Fruit fly (Drosophila melanogaster) whole organism, embryonic: ENCODE measurements around the gene CG34425.
A peak's percentile ranks its signal among the peaks of the same experiment; 100 is the strongest.

Experiments
- Abd-B ChIP-seq: fragments of 200-800 bp; sonication (Bioruptor generic); optimal IDR thresholded peaks from 2 replicates; lab custom pipeline; 2018; ENCODE audit warnings: missing biosample characterization, mild to moderate bottlenecking, missing genetic modification characterization, moderate library complexity
- Aef1 ChIP-seq: fragments of 200-800 bp; sonication (Bioruptor generic); IDR thresholded peaks from 3 replicates; pipeline ENCODE4 v1.3.6; 2022; ENCODE audit warnings: missing biosample characterization, missing genetic modification characterization
- Atf6 ChIP-seq: fragments of 200-800 bp; sonication (Bioruptor generic); IDR thresholded peaks from 2 replicates; pipeline ENCODE4 v1.3.6; 2022; ENCODE audit warnings: missing biosample characterization, missing genetic modification characterization
- CG10321 ChIP-seq: fragments of 200-800 bp; sonication (Bioruptor generic); IDR thresholded peaks from 2 replicates; pipeline ENCODE4 v1.3.6; 2022; ENCODE audit warnings: missing biosample characterization, missing genetic modification characterization
- CG10366 ChIP-seq: fragments of 200-800 bp; sonication (Bioruptor generic); IDR thresholded peaks from 2 replicates; pipeline ENCODE4 v1.3.6; 2022; ENCODE audit warnings: missing biosample characterization, missing genetic modification characterization
- CG10462 ChIP-seq: fragments of 200-800 bp; sonication (Bioruptor generic); optimal IDR thresholded peaks from 2 replicates; lab custom pipeline; 2016; ENCODE audit warnings: missing biosample characterization, missing genetic modification characterization
- CG10979 ChIP-seq: fragments of 200-800 bp; sonication (Bioruptor generic); optimal IDR thresholded peaks from 2 replicates; lab custom pipeline; 2018; ENCODE audit warnings: missing biosample characterization, mild to moderate bottlenecking, missing genetic modification characterization, moderate library complexity
- CG12219 ChIP-seq: fragments of 200-800 bp; sonication (Bioruptor generic); optimal IDR thresholded peaks from 3 replicates; lab custom pipeline; 2018; ENCODE audit warnings: missing biosample characterization, mild to moderate bottlenecking, missing genetic modification characterization
- CG13424 ChIP-seq: fragments of 200-800 bp; sonication (Bioruptor generic); optimal IDR thresholded peaks from 2 replicates; lab custom pipeline; 2019; ENCODE audit warnings: missing biosample characterization, mild to moderate bottlenecking, missing genetic modification characterization, moderate library complexity
- CG14441 ChIP-seq: fragments of 200-800 bp; sonication (Bioruptor generic); IDR thresholded peaks from 2 replicates; pipeline ENCODE4 v1.3.6; 2022; ENCODE audit warnings: missing biosample characterization, missing genetic modification characterization
- CG14710 ChIP-seq: fragments of 200-800 bp; sonication (Bioruptor generic); optimal IDR thresholded peaks from 3 replicates; lab custom pipeline; 2019; ENCODE audit warnings: missing biosample characterization, mild to moderate bottlenecking, missing genetic modification characterization, moderate library complexity
- CG15011 ChIP-seq: fragments of 200-800 bp; sonication (Bioruptor generic); optimal IDR thresholded peaks from 3 replicates; lab custom pipeline; 2018; ENCODE audit warnings: missing biosample characterization, mild to moderate bottlenecking, missing genetic modification characterization
- CG15514 ChIP-seq: fragments of 200-800 bp; sonication (Bioruptor generic); optimal IDR thresholded peaks from 3 replicates; lab custom pipeline; 2017; ENCODE audit warnings: missing biosample characterization, missing genetic modification characterization, mild to moderate bottlenecking, moderate library complexity, missing genetic modification reagents
- CG30403 ChIP-seq: fragments of 200-800 bp; sonication (Bioruptor generic); optimal IDR thresholded peaks from 3 replicates; lab custom pipeline; 2016; ENCODE audit warnings: missing biosample characterization, missing genetic modification characterization
- CG31224 ChIP-seq: fragments of 200-800 bp; sonication (Bioruptor generic); IDR thresholded peaks from 2 replicates; pipeline ENCODE4 v1.3.6; 2022; ENCODE audit warnings: missing biosample characterization, missing genetic modification characterization
- CG31365 ChIP-seq: fragments of 200-800 bp; sonication (Bioruptor generic); optimal IDR thresholded peaks from 2 replicates; lab custom pipeline; 2018; ENCODE audit warnings: missing biosample characterization, mild to moderate bottlenecking, missing genetic modification characterization
- CG4424 ChIP-seq: fragments of 200-800 bp; sonication (Bioruptor generic); optimal IDR thresholded peaks from 3 replicates; lab custom pipeline; 2016; ENCODE audit warnings: missing biosample characterization, missing genetic modification characterization
- CG6791 ChIP-seq: fragments of 200-800 bp; sonication (Bioruptor generic); IDR thresholded peaks from 3 replicates; pipeline ENCODE4 v1.3.6; 2022; ENCODE audit warnings: missing biosample characterization, missing genetic modification characterization; ENCODE audit not compliant: partially characterized antibody
- CG7357 ChIP-seq: fragments of 200-800 bp; sonication (Bioruptor generic); IDR thresholded peaks from 3 replicates; pipeline ENCODE4 v1.3.6; 2022; ENCODE audit warnings: missing biosample characterization, missing genetic modification characterization
- CG7963 ChIP-seq: fragments of 200-800 bp; sonication (Bioruptor generic); IDR thresholded peaks from 3 replicates; pipeline ENCODE4 v1.3.6; 2022; ENCODE audit warnings: missing biosample characterization, missing genetic modification characterization; ENCODE audit not compliant: partially characterized antibody
- CG8281 ChIP-seq: fragments of 200-800 bp; sonication (Bioruptor generic); optimal IDR thresholded peaks from 2 replicates; lab custom pipeline; 2018; ENCODE audit warnings: missing biosample characterization, mild to moderate bottlenecking, missing genetic modification characterization, moderate library complexity
- CG9215 ChIP-seq: fragments of 200-800 bp; sonication (Bioruptor generic); IDR thresholded peaks from 2 replicates; pipeline ENCODE4 v1.3.6; 2022; ENCODE audit warnings: missing biosample characterization, missing genetic modification characterization
- Fer3 ChIP-seq: fragments of 200-800 bp; sonication (Bioruptor generic); optimal IDR thresholded peaks from 2 replicates; lab custom pipeline; 2018; ENCODE audit warnings: missing biosample characterization, mild to moderate bottlenecking, missing genetic modification characterization, moderate library complexity
- Sin3A ChIP-seq: fragments of >200 bp; optimal IDR thresholded peaks from 2 replicates; lab custom pipeline; 2018
- Sox100B ChIP-seq: fragments of 200-800 bp; sonication (Bioruptor generic); optimal IDR thresholded peaks from 3 replicates; lab custom pipeline; 2018; ENCODE audit warnings: missing biosample characterization, mild to moderate bottlenecking, missing genetic modification characterization
- Trl ChIP-seq, 3 experiments: fragments of >200 bp in 2 of 3; fragments of 200-800 bp in 1 of 3; sonication (Bioruptor generic) in 1 of 3; optimal IDR thresholded peaks; 2 replicates in 1 of 3; 3 replicates in 2 of 3; lab custom pipeline; 2016 to 2017; ENCODE audit warnings: missing biosample characterization in 1 of 3, missing genetic modification characterization in 1 of 3
- ara ChIP-seq: fragments of 200-800 bp; sonication (Bioruptor generic); IDR thresholded peaks from 2 replicates; pipeline ENCODE4 v1.3.6; 2022; ENCODE audit warnings: missing biosample characterization, missing genetic modification characterization
- az2 ChIP-seq: fragments of 200-800 bp; sonication (Bioruptor generic); optimal IDR thresholded peaks from 3 replicates; lab custom pipeline; 2016; ENCODE audit warnings: missing biosample characterization, missing genetic modification characterization
- bbx ChIP-seq: fragments of 200-800 bp; sonication (Bioruptor generic); IDR thresholded peaks from 2 replicates; pipeline ENCODE4 v1.3.6; 2022; ENCODE audit warnings: missing biosample characterization, missing genetic modification characterization; ENCODE audit not compliant: partially characterized antibody
- bsh ChIP-seq, 2 experiments: fragments of 200-800 bp; sonication (Bioruptor generic); optimal IDR thresholded peaks; 2 replicates each; lab custom pipeline; 2017 to 2018; ENCODE audit warnings: mild to moderate bottlenecking in 2 of 2, missing biosample characterization in 2 of 2, missing genetic modification characterization in 2 of 2, moderate library complexity in 1 of 2
- croc ChIP-seq: fragments of 200-800 bp; sonication (Bioruptor generic); conservative IDR thresholded peaks from 3 replicates; pipeline ENCODE4 v1.3.6; 2022; ENCODE audit warnings: missing biosample characterization, missing genetic modification characterization
- crp ChIP-seq, 2 experiments: fragments of 200-800 bp; sonication (Bioruptor generic); optimal IDR thresholded peaks; 2 replicates in 1 of 2; 3 replicates in 1 of 2; lab custom pipeline; 2017; ENCODE audit warnings: missing biosample characterization in 2 of 2, missing genetic modification characterization in 2 of 2, mild to moderate bottlenecking in 1 of 2, moderate library complexity in 1 of 2
- esg ChIP-seq: fragments of 200-800 bp; sonication (Bioruptor generic); conservative IDR thresholded peaks from 2 replicates; pipeline ENCODE4 v1.3.6; 2022; ENCODE audit warnings: missing biosample characterization, missing genetic modification characterization
- fd96Cb ChIP-seq: fragments of 200-800 bp; sonication (Bioruptor generic); optimal IDR thresholded peaks from 2 replicates; lab custom pipeline; 2018; ENCODE audit warnings: missing biosample characterization, mild to moderate bottlenecking, missing genetic modification characterization, moderate library complexity
- ftz-f1 ChIP-seq: fragments of 200-800 bp; sonication (Bioruptor generic); optimal IDR thresholded peaks from 2 replicates; lab custom pipeline; 2016; ENCODE audit warnings: missing biosample characterization, missing genetic modification characterization
- fu2 ChIP-seq: fragments of 200-800 bp; sonication (Bioruptor generic); optimal IDR thresholded peaks from 2 replicates; lab custom pipeline; 2016; ENCODE audit warnings: missing biosample characterization, missing genetic modification characterization
- jing ChIP-seq: fragments of 200-800 bp; sonication (Bioruptor generic); optimal IDR thresholded peaks from 2 replicates; lab custom pipeline; 2018; ENCODE audit warnings: missing biosample characterization, mild to moderate bottlenecking, missing genetic modification characterization
- knrl ChIP-seq: fragments of 200-800 bp; sonication (Bioruptor generic); IDR thresholded peaks from 3 replicates; pipeline ENCODE4 v1.3.6; 2022; ENCODE audit warnings: missing biosample characterization, missing genetic modification characterization; ENCODE audit not compliant: partially characterized antibody
- mld ChIP-seq: fragments of 200-800 bp; sonication (Bioruptor generic); IDR thresholded peaks from 3 replicates; pipeline ENCODE4 v1.3.6; 2022; ENCODE audit warnings: missing biosample characterization, missing genetic modification characterization; ENCODE audit not compliant: partially characterized antibody
- p53 ChIP-seq: fragments of 200-800 bp; sonication (Bioruptor generic); optimal IDR thresholded peaks from 2 replicates; lab custom pipeline; 2016; ENCODE audit warnings: missing biosample characterization, missing genetic modification characterization
- pb ChIP-seq: fragments of 200-800 bp; sonication (Bioruptor generic); optimal IDR thresholded peaks from 3 replicates; lab custom pipeline; 2016; ENCODE audit warnings: missing biosample characterization, missing genetic modification characterization
- prd ChIP-seq, 3 experiments: fragments of >200 bp in 2 of 3; fragments of 200-800 bp in 1 of 3; sonication (Bioruptor generic) in 1 of 3; optimal IDR thresholded peaks in 2 of 3; IDR thresholded peaks in 1 of 3; 2 replicates in 2 of 3; 3 replicates in 1 of 3; pipeline versions ENCODE4 v1.3.6 to Lab custom; 2017 to 2022; ENCODE audit warnings: missing biosample characterization in 1 of 3, missing genetic modification characterization in 1 of 3
- sd ChIP-seq: fragments of 200-800 bp; sonication (Bioruptor generic); optimal IDR thresholded peaks from 3 replicates; lab custom pipeline; 2018; ENCODE audit warnings: missing biosample characterization, mild to moderate bottlenecking, missing genetic modification characterization, moderate library complexity
- sr ChIP-seq: fragments of 200-800 bp; sonication (Bioruptor generic); IDR thresholded peaks from 3 replicates; pipeline ENCODE4 v1.3.6; 2022; ENCODE audit warnings: missing biosample characterization, missing genetic modification characterization
- wdn ChIP-seq: fragments of 200-800 bp; sonication (Bioruptor generic); IDR thresholded peaks from 2 replicates; pipeline ENCODE4 v1.3.6; 2022; ENCODE audit warnings: missing biosample characterization, missing genetic modification characterization
- wor ChIP-seq: fragments of 200-800 bp; sonication (Bioruptor generic); IDR thresholded peaks from 2 replicates; pipeline ENCODE4 v1.3.6; 2022; ENCODE audit warnings: missing biosample characterization, missing genetic modification characterization

The CG34425 gene

DNA sequence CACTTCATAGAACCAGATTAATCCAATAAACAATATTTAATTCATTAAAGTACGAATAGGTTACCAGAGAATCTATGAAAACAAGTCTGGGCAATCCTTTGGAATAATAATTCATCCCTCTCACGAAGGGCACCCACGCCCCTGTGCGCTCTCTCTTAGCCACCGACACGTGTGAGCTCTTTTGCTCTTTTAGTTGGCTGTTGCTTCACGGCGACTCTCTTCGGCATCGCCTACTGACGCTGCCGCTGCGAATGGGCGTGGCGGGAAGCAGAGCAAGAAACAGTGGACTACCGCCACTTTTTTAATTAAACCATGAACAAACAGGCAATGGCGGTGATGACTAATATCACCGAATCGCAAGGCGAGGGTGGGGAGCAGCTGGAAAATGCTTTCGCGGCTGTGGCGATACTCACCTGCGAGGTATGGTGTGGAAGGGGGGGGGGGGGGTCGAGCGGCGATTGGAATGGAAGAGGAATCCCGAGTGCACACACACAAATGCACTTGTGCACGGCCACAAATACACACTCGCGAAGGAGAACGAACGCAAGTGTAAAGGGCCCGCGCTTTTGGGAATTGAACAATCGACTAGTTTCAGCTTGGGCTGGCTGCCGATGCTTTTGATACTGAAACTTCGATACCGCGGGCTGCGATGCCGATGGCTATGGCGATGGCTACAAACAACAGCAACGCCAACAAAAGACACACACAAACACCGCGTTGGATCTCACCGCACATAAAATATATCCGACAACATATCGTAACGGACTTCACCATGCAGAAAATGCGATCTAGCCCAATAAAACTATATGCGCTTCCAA is 27.7 kb downstream of the CG34425 start (continued):
- TF ChIP-seq jing (GFP tag; lab: Kevin White, UChicago) (peak; percentile 62), Trl (optimal IDR thresholded peaks at IDR 0.05; lab: Kevin White, UChicago) (peak; percentile 80 to 94), Trl (GFP tag; optimal IDR thresholded peaks at IDR 0.05; lab: Kevin White, UChicago) (peak; percentile 92), bsh (GFP tag; optimal IDR thresholded peaks at IDR 0.05; lab: Kevin White, UChicago) (peak; percentile 37 to 88), ara (GFP tag; lab: Robert Waterston, UW) (peak; percentile 77), az2 (GFP tag; lab: Kevin White, UChicago) (peak; percentile 91), ftz-f1 (GFP tag; lab: Kevin White, UChicago) (peak; percentile 60), sd (tag; lab: Kevin White, UChicago) (peak; percentile 78), CG14710 (tag; lab: Kevin White, UChicago) (peak; percentile 60), CG13424 (tag; lab: Kevin White, UChicago) (peak; percentile 83), CG10321 (GFP tag; lab: Robert Waterston, UW) (no peak), sr (peak; percentile 75; the same call in 2 of the 3 replicates), pb (peak; percentile 81), CG4424 (peak; percentile 90), CG15514 (peak; percentile 77), CG9215 (GFP tag; lab: Robert Waterston, UW) (peak; percentile 64), Fer3 (peak; percentile 82), wor (GFP tag; lab: Robert Waterston, UW) (peak; percentile 36; the same call in 1 of the 2 replicates), CG10979 (tag; lab: Kevin White, UChicago) (peak; percentile 78), CG8281 (tag; lab: Kevin White, UChicago) (peak; percentile 54), Sox100B (GFP tag; lab: Kevin White, UChicago) (peak; percentile 75), CG10462 (GFP tag; lab: Kevin White, UChicago) (peak; percentile 70), prd (optimal IDR thresholded peaks at IDR 0.05; lab: Kevin White, UChicago) (no peak), prd (GFP tag; IDR thresholded peaks at IDR 0.05; lab: Robert Waterston, UW) (peak; percentile 89), croc (0 out of 3 replicates have a peak, but pooled peaks have one; percentile 22), esg (peak; percentile 66), wdn (GFP tag; lab: Robert Waterston, UW) (peak; percentile 73), fu2 (GFP tag; lab: Kevin White, UChicago) (peak; percentile 81), Atf6 (GFP tag; lab: Robert Waterston, UW) (peak; percentile 92), CG6791 (GFP tag; lab: Robert Waterston, UW) (0 out of 3 replicates have a peak, but pooled peaks have one; percentile 35), CG7357 (GFP tag; lab: Robert Waterston, UW) (peak; percentile 67), p53 (GFP tag; lab: Kevin White, UChicago) (peak; percentile 73), CG31224 (GFP tag; lab: Robert Waterston, UW) (peak; percentile 76), knrl (0 out of 3 replicates have a peak, but pooled peaks have one; percentile 27), bbx (GFP tag; lab: Robert Waterston, UW) (peak; percentile 37; the same call in 1 of the 2 replicates), CG30403 (peak; percentile 91), CG31365 (tag; lab: Kevin White, UChicago) (peak; percentile 55), CG10366 (GFP tag; lab: Robert Waterston, UW) (peak; percentile 88), Sin3A (no peak), CG15011 (peak; percentile 62), mld (GFP tag; lab: Robert Waterston, UW) (no peak), crp (GFP tag; optimal IDR thresholded peaks at IDR 0.05; lab: Kevin White, UChicago) (peak in 1 of 2 experiments; percentile 20), Abd-B (GFP tag; lab: Kevin White, UChicago) (peak; percentile 50), Aef1 (peak; percentile 75), CG7963 (GFP tag; lab: Robert Waterston, UW) (no peak), CG12219 (peak; percentile 87), CG14441 (peak; percentile 89), fd96Cb (tag; lab: Kevin White, UChicago) (peak; percentile 76)
